Fruit fly (Drosophila melanogaster): ENCODE results near the gene Rsf1.
A peak's percentile ranks its signal among the peaks of the same experiment; 100 is the strongest.

The Rsf1 gene

dm6 chr2L:10263343-10263744 is at the start of gene Rsf1:
Rsf1 (minus strand) TSS chr2L:10263554.
- TF ChIP-seq CG15710 (tag; optimal IDR thresholded peaks at IDR 0.05): peak; percentile 8
- no peak for TF ChIP-seq CG32121 (GFP tag; IDR thresholded peaks at IDR 0.05)
- no peak for TF ChIP-seq CG8301 (tag; optimal IDR thresholded peaks at IDR 0.05)

dm6 chr2L:10311822-10312221 is 48.5 kb upstream of the Rsf1 start:
- TF ChIP-seq CG15710 (tag; optimal IDR thresholded peaks at IDR 0.05) (no peak), gl (tag; optimal IDR thresholded peaks at IDR 0.05) (no peak), Pif1A (GFP tag; optimal IDR thresholded peaks at IDR 0.05) (no peak), EcR (GFP tag; optimal IDR thresholded peaks at IDR 0.05) (no peak), Pif1B (GFP tag; optimal IDR thresholded peaks at IDR 0.05) (no peak), CG9948 (tag; optimal IDR thresholded peaks at IDR 0.05) (no peak), CG8301 (tag; optimal IDR thresholded peaks at IDR 0.05) (no peak), CG34367 (tag; optimal IDR thresholded peaks at IDR 0.05) (no peak), CG4496 (GFP tag; IDR thresholded peaks at IDR 0.05) (no peak), CG17806 (tag; optimal IDR thresholded peaks at IDR 0.05) (no peak), Snoo (tag; optimal IDR thresholded peaks at IDR 0.05) (no peak), fd96Ca (GFP tag; IDR thresholded peaks at IDR 0.05) (no peak), CG8159 (tag; optimal IDR thresholded peaks at IDR 0.05) (no peak), CG10348 (GFP tag; IDR thresholded peaks at IDR 0.05) (no peak), D1 (tag; optimal IDR thresholded peaks at IDR 0.05) (no peak), Ets98B (GFP tag; IDR thresholded peaks at IDR 0.05) (no peak), CG12605 (GFP tag; IDR thresholded peaks at IDR 0.05) (no peak), CG14655 (GFP tag; optimal IDR thresholded peaks at IDR 0.05) (no peak), CG13204 (GFP tag; optimal IDR thresholded peaks at IDR 0.05) (no peak)

- TF ChIP-seq CG10348 (GFP tag; IDR thresholded peaks at IDR 0.05) (no peak), CG4496 (GFP tag; IDR thresholded peaks at IDR 0.05) (no peak), gl (tag; optimal IDR thresholded peaks at IDR 0.05) (no peak), CG13204 (GFP tag; optimal IDR thresholded peaks at IDR 0.05) (no peak), Pif1A (GFP tag; optimal IDR thresholded peaks at IDR 0.05) (no peak), CG17806 (tag; optimal IDR thresholded peaks at IDR 0.05) (no peak), fd96Ca (GFP tag; IDR thresholded peaks at IDR 0.05) (no peak)
Measured at dm6 chr2L:10310614-10311382, 47.4 kb upstream of the Rsf1 start, which contains the start of gene Cdk5alpha. Cdk5alpha (minus strand) TSS chr2L:10310956.

- TF ChIP-seq CG10348 (GFP tag; IDR thresholded peaks at IDR 0.05) (no peak), CG17806 (tag; optimal IDR thresholded peaks at IDR 0.05) (peak; percentile 79), CG8159 (tag; optimal IDR thresholded peaks at IDR 0.05) (no peak), gl (tag; optimal IDR thresholded peaks at IDR 0.05) (peak; percentile 29), CG8301 (tag; optimal IDR thresholded peaks at IDR 0.05) (peak; percentile 70), D1 (tag; optimal IDR thresholded peaks at IDR 0.05) (no peak), CG13204 (GFP tag; optimal IDR thresholded peaks at IDR 0.05) (no peak), CG12605 (GFP tag; IDR thresholded peaks at IDR 0.05) (no peak; the same call in none of the 2 replicates), CG32121 (GFP tag; IDR thresholded peaks at IDR 0.05) (peak; percentile 87), CG15710 (tag; optimal IDR thresholded peaks at IDR 0.05) (peak; percentile 81), fd96Ca (GFP tag; IDR thresholded peaks at IDR 0.05) (no peak), EcR (GFP tag; optimal IDR thresholded peaks at IDR 0.05) (peak; percentile 2), CG34367 (tag; optimal IDR thresholded peaks at IDR 0.05) (peak; percentile 69), Pif1A (GFP tag; optimal IDR thresholded peaks at IDR 0.05) (no peak), CG9948 (tag; optimal IDR thresholded peaks at IDR 0.05) (peak; percentile 67), Ets98B (GFP tag; IDR thresholded peaks at IDR 0.05) (peak; percentile 81; the same call in 1 of the 2 replicates), CG14655 (GFP tag; optimal IDR thresholded peaks at IDR 0.05) (no peak), Pif1B (GFP tag; optimal IDR thresholded peaks at IDR 0.05) (peak; percentile 71), rn (GFP tag; IDR thresholded peaks at IDR 0.05) (peak; percentile 55; the same call in 1 of the 2 replicates), CG4496 (GFP tag; IDR thresholded peaks at IDR 0.05) (peak; percentile 78; the same call in 2 of the 3 replicates), Snoo (tag; optimal IDR thresholded peaks at IDR 0.05) (peak; percentile 68)
Measured at dm6 chr2L:10306518-10307260, 43.3 kb upstream of the Rsf1 start, which contains the start of the genes CG5390 and CG4968. CG5390 (minus strand) TSS chr2L:10306594. CG4968 (plus strand) TSS chr2L:10306922.

- no peak for TF ChIP-seq CG34367 (tag; optimal IDR thresholded peaks at IDR 0.05)
- TF ChIP-seq gl (tag; optimal IDR thresholded peaks at IDR 0.05): no peak
- no peak for TF ChIP-seq CG15710 (tag; optimal IDR thresholded peaks at IDR 0.05)
Measured at dm6 chr2L:10305538-10306147, 42.3 kb upstream of the Rsf1 start.

- TF ChIP-seq Ets98B (GFP tag; IDR thresholded peaks at IDR 0.05): no peak
- no peak for TF ChIP-seq CG10348 (GFP tag; IDR thresholded peaks at IDR 0.05)
- TF ChIP-seq CG13204 (GFP tag; optimal IDR thresholded peaks at IDR 0.05): no peak
- no peak for TF ChIP-seq EcR (GFP tag; optimal IDR thresholded peaks at IDR 0.05)
- TF ChIP-seq D1 (tag; optimal IDR thresholded peaks at IDR 0.05): no peak
- no peak for TF ChIP-seq CG34367 (tag; optimal IDR thresholded peaks at IDR 0.05)
- TF ChIP-seq CG15710 (tag; optimal IDR thresholded peaks at IDR 0.05): no peak
- TF ChIP-seq rn (GFP tag; IDR thresholded peaks at IDR 0.05): no peak
- TF ChIP-seq CG4496 (GFP tag; IDR thresholded peaks at IDR 0.05): no peak
- TF ChIP-seq fd96Ca (GFP tag; IDR thresholded peaks at IDR 0.05): no peak
- TF ChIP-seq CG17806 (tag; optimal IDR thresholded peaks at IDR 0.05): no peak
Measured at dm6 chr2L:10303786-10304185, 40.4 kb upstream of the Rsf1 start, which contains the start of gene nmd. nmd (minus strand) TSS chr2L:10303947.

All from whole organism, pupa.